Fruit fly (Drosophila melanogaster) whole organism, pupa: ENCODE results near the gene CG34434.
A peak's percentile ranks its signal among the peaks of the same experiment; 100 is the strongest.

Experiments
- CG10348 ChIP-seq: fragments of 200-800 bp; sonication (Bioruptor generic); IDR thresholded peaks from 2 replicates; pipeline ENCODE4 v1.3.6; 2022; ENCODE audit warnings: missing biosample characterization, missing genetic modification characterization
- CG12605 ChIP-seq: fragments of 200-800 bp; sonication (Bioruptor generic); IDR thresholded peaks from 2 replicates; pipeline ENCODE4 v1.3.6; 2022; ENCODE audit warnings: missing biosample characterization, missing genetic modification characterization
- CG13204 ChIP-seq: fragments of 200-800 bp; sonication (Bioruptor generic); optimal IDR thresholded peaks from 2 replicates; lab custom pipeline; 2018; ENCODE audit warnings: missing biosample characterization, mild to moderate bottlenecking, missing genetic modification characterization, moderate library complexity
- CG14655 ChIP-seq: fragments of 200-800 bp; sonication (Bioruptor generic); optimal IDR thresholded peaks from 3 replicates; lab custom pipeline; 2017; ENCODE audit warnings: mild to moderate bottlenecking, missing biosample characterization, missing genetic modification reagents, missing genetic modification characterization
- CG15710 ChIP-seq: fragments of 200-800 bp; sonication (Bioruptor generic); optimal IDR thresholded peaks from 2 replicates; lab custom pipeline; 2018; ENCODE audit warnings: missing biosample characterization, mild to moderate bottlenecking, missing genetic modification characterization, moderate library complexity
- CG17806 ChIP-seq: fragments of 200-800 bp; sonication (Bioruptor generic); optimal IDR thresholded peaks from 2 replicates; lab custom pipeline; 2018; ENCODE audit warnings: missing biosample characterization, mild to moderate bottlenecking, missing genetic modification characterization, moderate library complexity
- CG32121 ChIP-seq: fragments of 200-800 bp; sonication (Bioruptor generic); IDR thresholded peaks from 2 replicates; pipeline ENCODE4 v1.3.6; 2022; ENCODE audit warnings: missing biosample characterization, missing genetic modification characterization
- CG34367 ChIP-seq: fragments of 200-800 bp; sonication (Bioruptor generic); optimal IDR thresholded peaks from 2 replicates; lab custom pipeline; 2018; ENCODE audit warnings: missing biosample characterization, mild to moderate bottlenecking, missing genetic modification characterization
- CG4496 ChIP-seq: fragments of 200-800 bp; sonication (Bioruptor generic); IDR thresholded peaks from 3 replicates; pipeline ENCODE4 v1.3.6; 2022; ENCODE audit warnings: missing biosample characterization, missing genetic modification characterization
- CG8159 ChIP-seq: fragments of 200-800 bp; sonication (Bioruptor generic); optimal IDR thresholded peaks from 3 replicates; lab custom pipeline; 2018; ENCODE audit warnings: missing biosample characterization, mild to moderate bottlenecking, missing genetic modification characterization, moderate library complexity
- CG8301 ChIP-seq: fragments of 200-800 bp; sonication (Bioruptor generic); optimal IDR thresholded peaks from 2 replicates; lab custom pipeline; 2018; ENCODE audit warnings: missing biosample characterization, mild to moderate bottlenecking, missing genetic modification characterization
- CG9948 ChIP-seq: fragments of 200-800 bp; sonication (Bioruptor generic); optimal IDR thresholded peaks from 2 replicates; lab custom pipeline; 2018; ENCODE audit warnings: missing biosample characterization, mild to moderate bottlenecking, missing genetic modification characterization, moderate library complexity
- D1 ChIP-seq: fragments of 200-800 bp; sonication (Bioruptor generic); optimal IDR thresholded peaks from 2 replicates; lab custom pipeline; 2018; ENCODE audit warnings: missing biosample characterization, mild to moderate bottlenecking, missing genetic modification characterization, moderate library complexity
- EcR ChIP-seq: fragments of 200-800 bp; sonication (Bioruptor generic); optimal IDR thresholded peaks from 3 replicates; lab custom pipeline; 2019; ENCODE audit warnings: missing biosample characterization, missing genetic modification characterization, mild to moderate bottlenecking, moderate library complexity, missing genetic modification reagents
- Ets98B ChIP-seq: fragments of 200-800 bp; sonication (Bioruptor generic); IDR thresholded peaks from 2 replicates; pipeline ENCODE4 v1.3.6; 2022; ENCODE audit warnings: missing biosample characterization, missing genetic modification characterization
- Pif1A ChIP-seq: fragments of 200-800 bp; sonication (Bioruptor generic); optimal IDR thresholded peaks from 3 replicates; lab custom pipeline; 2016; ENCODE audit warnings: missing biosample characterization, missing genetic modification characterization
- Pif1B ChIP-seq: fragments of 200-800 bp; sonication (Bioruptor generic); optimal IDR thresholded peaks from 3 replicates; lab custom pipeline; 2016; ENCODE audit warnings: missing biosample characterization, missing genetic modification characterization
- Snoo ChIP-seq: fragments of 200-800 bp; sonication (Bioruptor generic); optimal IDR thresholded peaks from 3 replicates; lab custom pipeline; 2017; ENCODE audit warnings: missing biosample characterization, mild to moderate bottlenecking, missing genetic modification characterization, inconsistent platforms
- fd96Ca ChIP-seq: fragments of 200-800 bp; sonication (Bioruptor generic); IDR thresholded peaks from 3 replicates; pipeline ENCODE4 v1.3.6; 2022; ENCODE audit warnings: missing biosample characterization, missing genetic modification characterization
- gl ChIP-seq: fragments of 200-800 bp; sonication (Bioruptor generic); optimal IDR thresholded peaks from 2 replicates; lab custom pipeline; 2018; ENCODE audit warnings: missing biosample characterization, mild to moderate bottlenecking, missing genetic modification characterization
- rn ChIP-seq: fragments of 200-800 bp; sonication (Bioruptor generic); IDR thresholded peaks from 2 replicates; pipeline ENCODE4 v1.3.6; 2022; ENCODE audit warnings: missing biosample characterization, missing genetic modification characterization

CG34434 gene

dm6 chrX:5596554-5596953, 19.6 kb downstream of the CG34434 start:
- TF ChIP-seq CG8301 (no peak), CG9948 (no peak), EcR (GFP tag; lab: Kevin White, UChicago) (no peak), CG14655 (GFP tag; lab: Kevin White, UChicago) (no peak), Pif1A (GFP tag; lab: Kevin White, UChicago) (no peak), D1 (tag; lab: Kevin White, UChicago) (no peak), CG10348 (GFP tag; lab: Robert Waterston, UW) (no peak), CG34367 (no peak), CG32121 (GFP tag; lab: Robert Waterston, UW) (no peak)

dm6 chrX:5593868-5594267, 22.3 kb downstream of the CG34434 start, which contains the start of gene Vsx1:
Gene Vsx1 (plus strand): TSS chrX:5594255.
- TF ChIP-seq Snoo (tag; lab: Kevin White, UChicago) (no peak), CG4496 (GFP tag; lab: Robert Waterston, UW) (0 out of 3 replicates have a peak, but pooled peaks have one; percentile 40), CG10348 (GFP tag; lab: Robert Waterston, UW) (no peak), fd96Ca (GFP tag; lab: Robert Waterston, UW) (no peak)
- TF ChIP-seq, all 21 proteins: peak for 1

dm6 chrX:5589990-5590389, 26.2 kb downstream of the CG34434 start:
- no peak for TF ChIP-seq CG8301
- no peak for TF ChIP-seq D1 (tag; lab: Kevin White, UChicago)
- TF ChIP-seq CG10348 (GFP tag; lab: Robert Waterston, UW), result no peak
- TF ChIP-seq CG34367, result no peak
- TF ChIP-seq Ets98B, result no peak
- TF ChIP-seq Pif1B (GFP tag; lab: Kevin White, UChicago), result no peak
- TF ChIP-seq CG9948, result no peak
- TF ChIP-seq Snoo (tag; lab: Kevin White, UChicago), result no peak
- no peak for TF ChIP-seq CG8159
- TF ChIP-seq CG13204 (GFP tag; lab: Kevin White, UChicago), result no peak
- no peak for TF ChIP-seq EcR (GFP tag; lab: Kevin White, UChicago)
- TF ChIP-seq CG4496 (GFP tag; lab: Robert Waterston, UW), result no peak
- no peak for TF ChIP-seq CG12605
- no peak for TF ChIP-seq fd96Ca (GFP tag; lab: Robert Waterston, UW)
- no peak for TF ChIP-seq gl
- TF ChIP-seq CG32121 (GFP tag; lab: Robert Waterston, UW), result no peak

DNA sequence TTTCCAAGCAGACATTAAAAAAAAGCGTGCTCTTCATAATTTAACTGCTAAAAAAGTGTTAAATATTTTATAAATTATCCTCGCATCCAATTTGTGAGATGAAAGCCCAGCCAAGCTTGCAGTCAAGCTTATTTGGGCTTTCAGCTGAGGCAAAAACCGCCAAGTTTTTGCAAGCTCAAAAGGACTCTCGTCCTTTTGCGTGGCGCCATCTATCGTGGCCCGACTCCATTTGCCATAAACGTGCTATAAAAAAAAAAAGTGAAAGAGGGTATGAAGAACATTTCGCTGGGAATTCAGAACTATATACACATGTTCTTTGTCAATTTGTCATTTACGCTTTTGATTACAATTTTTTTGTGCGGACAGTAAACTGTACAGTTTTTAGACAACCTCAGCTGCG, 27.7 kb downstream of the CG34434 start:
- TF ChIP-seq CG17806 (tag; lab: Kevin White, UChicago) (no peak), CG4496 (GFP tag; lab: Robert Waterston, UW) (no peak), CG9948 (no peak), fd96Ca (GFP tag; lab: Robert Waterston, UW) (no peak), CG13204 (GFP tag; lab: Kevin White, UChicago) (no peak), rn (GFP tag; lab: Robert Waterston, UW) (no peak), CG34367 (no peak), Ets98B (no peak), EcR (GFP tag; lab: Kevin White, UChicago) (no peak), CG8301 (no peak), CG12605 (no peak), CG15710 (no peak), Pif1A (GFP tag; lab: Kevin White, UChicago) (no peak), gl (no peak), CG14655 (GFP tag; lab: Kevin White, UChicago) (no peak), Pif1B (GFP tag; lab: Kevin White, UChicago) (no peak)

dm6 chrX:5587023-5587422, 29.1 kb downstream of the CG34434 start:
- no peak for TF ChIP-seq CG32121 (GFP tag; lab: Robert Waterston, UW)
- no peak for TF ChIP-seq fd96Ca (GFP tag; lab: Robert Waterston, UW)
- TF ChIP-seq Pif1A (GFP tag; lab: Kevin White, UChicago), result no peak
- TF ChIP-seq CG12605, result no peak
- no peak for TF ChIP-seq CG4496 (GFP tag; lab: Robert Waterston, UW)
- no peak for TF ChIP-seq CG14655 (GFP tag; lab: Kevin White, UChicago)
- TF ChIP-seq CG10348 (GFP tag; lab: Robert Waterston, UW), result no peak
- no peak for TF ChIP-seq D1 (tag; lab: Kevin White, UChicago)
- TF ChIP-seq EcR (GFP tag; lab: Kevin White, UChicago), result no peak
- TF ChIP-seq CG15710, result no peak
- TF ChIP-seq CG9948, result no peak
- TF ChIP-seq Pif1B (GFP tag; lab: Kevin White, UChicago), result no peak
- no peak for TF ChIP-seq CG8159
- no peak for TF ChIP-seq CG8301

DNA sequence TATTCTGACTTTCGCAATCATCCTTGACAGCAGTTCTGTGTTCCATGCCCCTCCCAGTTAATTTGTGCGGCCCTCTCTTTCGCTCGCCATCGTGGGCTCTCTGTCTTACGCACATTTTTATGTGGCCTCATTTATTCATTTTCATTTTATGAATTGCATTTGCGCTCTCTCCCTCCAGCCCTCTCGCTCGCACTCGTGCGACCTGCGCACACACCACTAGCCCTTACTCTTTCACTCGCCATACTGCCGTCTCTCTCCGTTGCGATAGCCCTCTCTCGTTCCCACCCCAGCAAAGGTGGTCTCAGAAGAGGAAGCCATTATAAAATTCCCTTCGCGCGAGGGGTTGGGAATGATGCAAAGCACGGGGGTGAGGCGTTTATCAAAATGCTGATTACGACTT, 36.7 kb downstream of the CG34434 start:
- TF ChIP-seq EcR (GFP tag; lab: Kevin White, UChicago), result no peak
- no peak for TF ChIP-seq CG32121 (GFP tag; lab: Robert Waterston, UW)
- TF ChIP-seq CG34367, result no peak
- TF ChIP-seq CG13204 (GFP tag; lab: Kevin White, UChicago), result no peak
- TF ChIP-seq Ets98B, result no peak
- TF ChIP-seq gl, result no peak
- TF ChIP-seq CG10348 (GFP tag; lab: Robert Waterston, UW), result no peak
- TF ChIP-seq CG8301, result no peak
- no peak for TF ChIP-seq Pif1B (GFP tag; lab: Kevin White, UChicago)
